Worm (Caenorhabditis elegans): Measurements from ENCODE around the gene gly-1.

Gene gly-1

DNA sequence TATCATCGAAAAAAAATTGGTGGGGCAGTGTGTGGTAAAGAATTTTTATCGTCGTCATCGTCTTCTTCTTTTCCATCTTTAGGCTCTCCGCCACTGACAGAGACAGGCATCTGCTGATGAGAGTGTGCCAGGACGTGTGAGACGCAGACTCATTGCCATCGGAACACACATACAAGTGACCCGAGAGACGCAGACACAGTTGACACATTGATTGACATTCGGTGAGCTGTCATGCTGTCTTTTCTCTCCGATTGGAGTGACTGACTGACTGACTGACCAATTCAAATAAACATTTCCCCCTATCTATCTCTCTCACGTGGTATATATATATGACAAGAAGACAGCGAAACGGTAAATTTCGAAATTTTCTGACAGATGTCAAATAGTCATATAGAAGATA lies 50.9 kb downstream of the gly-1 start:
- peak; percentile 92 for TF ChIP-seq dox-1 (GFP tag; IDR thresholded peaks at IDR 0.05)
- no peak for TF ChIP-seq lin-26 (GFP tag; IDR thresholded peaks at IDR 0.05)
- TF ChIP-seq rcor-1 (GFP tag; IDR thresholded peaks at IDR 0.05), result peak; percentile 54
- no peak for TF ChIP-seq snpc-4 (GFP tag; optimal IDR thresholded peaks at IDR 0.05)
- peak in 2 of 4 experiments; percentile 55 to 58 for TF ChIP-seq snpc-4 (tag; optimal IDR thresholded peaks at IDR 0.05)
- TF ChIP-seq athp-1 (tag; optimal IDR thresholded peaks at IDR 0.05), result peak; percentile 48
- no peak for TF ChIP-seq nhr-179 (tag; optimal IDR thresholded peaks at IDR 0.05)
- TF ChIP-seq hrde-1 (tag; optimal IDR thresholded peaks at IDR 0.05; ENCODE audit: borderline replicate concordance), result no peak
- no peak for TF ChIP-seq him-1 (tag; optimal IDR thresholded peaks at IDR 0.05)
- TF ChIP-seq C17E4.6 (GFP tag; IDR thresholded peaks at IDR 0.05), result no peak
- no peak for TF ChIP-seq ceh-91 (GFP tag; IDR thresholded peaks at IDR 0.05)
- no peak for TF ChIP-seq T26A5.8 (tag; optimal IDR thresholded peaks at IDR 0.05)
- TF ChIP-seq ztf-18 (tag; optimal IDR thresholded peaks at IDR 0.05), result peak; percentile 4
- no peak for TF ChIP-seq ama-1 (optimal IDR thresholded peaks at IDR 0.05)
- TF ChIP-seq ama-1 (GFP tag; optimal IDR thresholded peaks at IDR 0.05), result no peak
- TF ChIP-seq rec-8 (tag; optimal IDR thresholded peaks at IDR 0.05), result no peak
- TF ChIP-seq D2030.7 (GFP tag; IDR thresholded peaks at IDR 0.05), result no peak
- no peak for TF ChIP-seq lin-35 (GFP tag; optimal IDR thresholded peaks at IDR 0.05)
- no peak for TF ChIP-seq sptf-2 (GFP tag; optimal IDR thresholded peaks at IDR 0.05)
- TF ChIP-seq ceh-79 (tag; optimal IDR thresholded peaks at IDR 0.05), result no peak
- TF ChIP-seq nhr-27 (tag; optimal IDR thresholded peaks at IDR 0.05), result no peak
- TF ChIP-seq hlh-26 (GFP tag; conservative IDR thresholded peaks at IDR 0.05), result no peak
- peak; percentile 87 for TF ChIP-seq lin-40 (tag; optimal IDR thresholded peaks at IDR 0.05)
- TF ChIP-seq aptf-2 (GFP tag; conservative IDR thresholded peaks at IDR 0.05), result no peak
- peak; percentile 88 for TF ChIP-seq tlf-1 (GFP tag; optimal IDR thresholded peaks at IDR 0.05)
- TF ChIP-seq B0336.3 (GFP tag; IDR thresholded peaks at IDR 0.05), result peak; percentile 92
- TF ChIP-seq unc-62 (GFP tag; optimal IDR thresholded peaks at IDR 0.05), result peak; percentile 98
- no peak for TF ChIP-seq attf-6 (GFP tag; IDR thresholded peaks at IDR 0.05)
- no peak for TF ChIP-seq F37B4.10 (GFP tag; IDR thresholded peaks at IDR 0.05)
- no peak for TF ChIP-seq mes-4 (tag; optimal IDR thresholded peaks at IDR 0.05)
- no peak for TF ChIP-seq lsl-1 (GFP tag; optimal IDR thresholded peaks at IDR 0.05)
- no peak for TF ChIP-seq B0261.1 (tag; optimal IDR thresholded peaks at IDR 0.05)
- no peak for TF ChIP-seq mel-28 (tag; optimal IDR thresholded peaks at IDR 0.05; ENCODE audit: borderline replicate concordance)
- TF ChIP-seq B0019.2 (GFP tag; conservative IDR thresholded peaks at IDR 0.05), result no peak
- TF ChIP-seq ceh-100 (GFP tag; IDR thresholded peaks at IDR 0.05), result no peak
- no peak for TF ChIP-seq F57A8.1 (GFP tag; optimal IDR thresholded peaks at IDR 0.05)
- no peak for TF ChIP-seq F52B5.7 (tag; optimal IDR thresholded peaks at IDR 0.05)
- TF ChIP-seq Y53G8AR.9 (GFP tag; conservative IDR thresholded peaks at IDR 0.05), result peak; percentile 78; the same call in 1 of the 2 replicates
- TF ChIP-seq pbrm-1 (GFP tag; IDR thresholded peaks at IDR 0.05), result no peak
- TF ChIP-seq ceh-40 (GFP tag; IDR thresholded peaks at IDR 0.05), result 0 out of 2 replicates have a peak, but pooled peaks have one; percentile 12
- peak; percentile 75 for TF ChIP-seq hmg-1.2 (GFP tag; IDR thresholded peaks at IDR 0.05)
- TF ChIP-seq ztf-22 (GFP tag; optimal IDR thresholded peaks at IDR 0.05), result peak; percentile 91
- TF ChIP-seq fkh-3 (tag; optimal IDR thresholded peaks at IDR 0.05), result no peak
- TF ChIP-seq attf-5 (GFP tag; optimal IDR thresholded peaks at IDR 0.05), result peak; percentile 93
- TF ChIP-seq unc-130 (GFP tag; optimal IDR thresholded peaks at IDR 0.05), result no peak
- peak; percentile 85 for TF ChIP-seq chd-7 (tag; optimal IDR thresholded peaks at IDR 0.05)
- TF ChIP-seq dpl-1 (GFP tag; optimal IDR thresholded peaks at IDR 0.05), result no peak
- no peak for TF ChIP-seq F10E7.11 (tag; optimal IDR thresholded peaks at IDR 0.05)
- no peak for TF ChIP-seq rpc-1 (optimal IDR thresholded peaks at IDR 0.05)
- TF ChIP-seq rpc-1 (tag; optimal IDR thresholded peaks at IDR 0.05), result no peak
- TF ChIP-seq lir-1 (GFP tag; conservative IDR thresholded peaks at IDR 0.05), result peak; percentile 59
